Worm (Caenorhabditis elegans) whole organism, L1 larva: ENCODE measurements around the gene cpz-2.

Experiments
- aly-2 ChIP-seq: fragments of 150-350 bp; optimal IDR thresholded peaks from 2 replicates; lab custom pipeline; 2014; ENCODE audit warnings: missing biosample characterization, missing genetic modification characterization
- ceh-82 ChIP-seq, 3 experiments: fragments of 150-350 bp in 1 of 3; sonication (generic microtip) in 2 of 3; optimal IDR thresholded peaks; 2 replicates each; lab custom pipeline; 2014 to 2017; ENCODE audit warnings: missing biosample characterization in 3 of 3, missing genetic modification characterization in 3 of 3
- elt-3 ChIP-seq, 6 experiments: fragments of 150-350 bp in 1 of 6; sonication (generic microtip); optimal IDR thresholded peaks; 2 replicates each; lab custom pipeline; 2017 to 2018; ENCODE audit warnings: missing biosample characterization in 6 of 6, missing genetic modification characterization in 6 of 6, inconsistent platforms in 1 of 6
- nhr-237 ChIP-seq: fragments of 150-350 bp; optimal IDR thresholded peaks from 2 replicates; lab custom pipeline; 2014; ENCODE audit warnings: missing biosample characterization, missing genetic modification characterization
- nhr-28 ChIP-seq: fragments of 150-350 bp; optimal IDR thresholded peaks from 2 replicates; lab custom pipeline; 2014; ENCODE audit warnings: missing biosample characterization, missing genetic modification characterization
- nhr-77 ChIP-seq: fragments of 150-350 bp; optimal IDR thresholded peaks from 2 replicates; lab custom pipeline; 2014; ENCODE audit warnings: missing biosample characterization, missing genetic modification characterization
- sox-4 ChIP-seq: sonication (generic microtip); optimal IDR thresholded peaks from 2 replicates; lab custom pipeline; 2016; ENCODE audit warnings: missing genetic modification characterization, missing compliant biosample characterization
- sptf-1 ChIP-seq: fragments of 150-350 bp; optimal IDR thresholded peaks from 2 replicates; lab custom pipeline; 2014; ENCODE audit warnings: missing biosample characterization, missing genetic modification characterization
- vab-15 ChIP-seq: sonication (generic microtip); optimal IDR thresholded peaks from 2 replicates; lab custom pipeline; 2017; ENCODE audit warnings: missing genotype, mild to moderate bottlenecking, missing genetic modification characterization, missing compliant biosample characterization
- xbp-1 ChIP-seq: sonication (generic microtip); optimal IDR thresholded peaks from 2 replicates; lab custom pipeline; 2016; ENCODE audit warnings: missing genetic modification characterization, missing compliant biosample characterization
- zag-1 ChIP-seq: fragments of 150-350 bp; optimal IDR thresholded peaks from 2 replicates; lab custom pipeline; 2014; ENCODE audit warnings: missing biosample characterization, missing genetic modification characterization
- ztf-4 ChIP-seq: fragments of 150-350 bp; optimal IDR thresholded peaks from 2 replicates; lab custom pipeline; 2014; ENCODE audit warnings: missing biosample characterization, missing genetic modification characterization

- TF ChIP-seq ztf-4 (no peak), elt-3 (tag; optimal IDR thresholded peaks at IDR 0.05; lab: Kevin White, UChicago) (no peak), nhr-237 (tag; lab: Kevin White, UChicago) (no peak), sptf-1 (tag; lab: Kevin White, UChicago) (no peak), aly-2 (tag; lab: Kevin White, UChicago) (no peak), nhr-28 (tag; lab: Kevin White, UChicago) (no peak), xbp-1 (tag; lab: Kevin White, UChicago) (no peak), zag-1 (no peak), vab-15 (no peak), sox-4 (tag; lab: Kevin White, UChicago) (no peak), ceh-82 (tag; optimal IDR thresholded peaks at IDR 0.05; lab: Kevin White, UChicago) (no peak), nhr-77 (no peak)
These were observed 11.3 kb upstream of the cpz-2 start for ce11 chrV:13369663-13370062.
